Fruit fly (Drosophila melanogaster): ENCODE measurements around the gene gish.

Gene gish

DNA sequence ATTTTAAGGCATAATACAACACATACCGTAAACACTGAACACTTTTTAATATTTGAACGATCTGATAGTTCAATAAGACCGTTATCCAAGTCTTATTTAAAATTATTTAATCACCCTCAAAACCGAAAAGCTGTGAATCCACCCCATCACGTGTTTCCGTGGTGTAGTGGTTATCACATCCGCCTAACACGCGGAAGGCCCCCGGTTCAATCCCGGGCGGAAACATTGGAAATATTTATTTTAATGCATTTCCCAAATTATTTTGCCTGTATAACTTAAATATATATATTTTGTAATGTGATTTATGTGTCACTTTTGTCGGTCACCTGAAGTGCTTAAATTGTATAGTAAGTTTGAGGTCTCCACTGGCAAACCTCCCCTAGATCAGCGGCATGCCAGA, 49.3 kb downstream of the gish start, which contains the start of gene CG44044:
TSS of gene CG44044 (plus strand) at position 301 of the 400 bp plus-strand sequence.
- TF ChIP-seq CG6854 (GFP tag; optimal IDR thresholded peaks at IDR 0.05) (no peak), CG15336 (GFP tag; IDR thresholded peaks at IDR 0.05) (no peak)

DNA sequence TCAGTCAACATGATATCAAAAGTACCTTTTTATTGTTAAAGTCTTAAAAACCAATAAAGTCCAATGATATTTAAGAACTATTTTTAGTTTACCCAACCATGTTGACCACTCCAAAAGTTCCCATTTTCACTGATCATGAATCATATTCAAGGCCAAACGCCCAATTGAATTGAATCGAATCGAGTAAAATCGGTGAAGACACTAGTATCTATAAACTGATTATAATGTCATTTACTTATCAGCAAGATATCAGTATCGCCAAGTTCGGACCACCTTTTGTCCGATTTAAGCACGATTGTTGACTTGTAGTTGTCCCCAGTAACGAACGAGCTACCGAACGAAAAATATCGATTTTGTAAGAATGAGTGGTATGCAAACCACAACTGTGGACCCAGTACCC, 50.8 kb downstream of the gish start, which contains the start of gene CG6901:
TSS of gene CG6901 (plus strand) at position 323 of the 400 bp plus-strand sequence.
- no peak for TF ChIP-seq CG11902 (GFP tag; optimal IDR thresholded peaks at IDR 0.05)
- TF ChIP-seq vri (GFP tag; optimal IDR thresholded peaks at IDR 0.05), result no peak
- no peak for TF ChIP-seq CG7368 (GFP tag; optimal IDR thresholded peaks at IDR 0.05)
- TF ChIP-seq Ets96B (tag; optimal IDR thresholded peaks at IDR 0.05), result no peak
- no peak for TF ChIP-seq Lpt (GFP tag; optimal IDR thresholded peaks at IDR 0.05)
- no peak for TF ChIP-seq OdsH (GFP tag; optimal IDR thresholded peaks at IDR 0.05)
- TF ChIP-seq Blimp-1 (GFP tag; optimal IDR thresholded peaks at IDR 0.05), result no peak
- TF ChIP-seq eg (GFP tag; IDR thresholded peaks at IDR 0.05), result no peak
- no peak for TF ChIP-seq dac (GFP tag; optimal IDR thresholded peaks at IDR 0.05)

DNA sequence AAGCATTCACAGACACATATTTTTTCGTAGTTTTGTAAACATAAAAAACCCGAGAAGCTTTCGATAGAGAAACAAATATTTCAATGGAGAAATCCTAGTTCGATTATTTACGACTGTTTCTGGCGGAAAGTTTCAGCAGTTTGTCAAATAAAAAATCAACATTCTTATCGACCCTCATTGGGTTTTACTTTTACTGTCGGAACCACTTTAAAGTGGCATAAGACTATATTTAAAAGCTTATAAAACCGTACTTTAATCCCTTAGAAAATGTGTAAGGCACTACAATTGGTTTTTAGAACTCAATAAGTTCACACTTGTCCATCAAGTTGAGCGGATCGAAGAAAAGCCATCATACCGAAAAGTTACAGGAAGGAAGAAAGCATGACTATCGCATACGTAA, 52.9 kb downstream of the gish start, which contains the start of gene CG17929:
TSS of gene CG17929 (plus strand) at position 301 of the 400 bp plus-strand sequence.
- no peak for TF ChIP-seq CG3919 (GFP tag; optimal IDR thresholded peaks at IDR 0.05)
- TF ChIP-seq salr (GFP tag; optimal IDR thresholded peaks at IDR 0.05), result no peak
- no peak for TF ChIP-seq Hr39 (GFP tag; optimal IDR thresholded peaks at IDR 0.05)
- TF ChIP-seq eg (GFP tag; IDR thresholded peaks at IDR 0.05), result no peak
- no peak for TF ChIP-seq Eip93F (GFP tag; optimal IDR thresholded peaks at IDR 0.05)
- no peak for TF ChIP-seq Smox (GFP tag; optimal IDR thresholded peaks at IDR 0.05)
- TF ChIP-seq OdsH (GFP tag; optimal IDR thresholded peaks at IDR 0.05), result no peak
- TF ChIP-seq CG15336 (GFP tag; IDR thresholded peaks at IDR 0.05), result no peak
- TF ChIP-seq cyc (GFP tag; optimal IDR thresholded peaks at IDR 0.05), result no peak
- no peak for TF ChIP-seq CG6276 (GFP tag; optimal IDR thresholded peaks at IDR 0.05)
- no peak for TF ChIP-seq CG8632 (GFP tag; optimal IDR thresholded peaks at IDR 0.05)
- TF ChIP-seq vri (GFP tag; optimal IDR thresholded peaks at IDR 0.05), result no peak
- no peak for TF ChIP-seq CG11902 (GFP tag; optimal IDR thresholded peaks at IDR 0.05)
- TF ChIP-seq Eip78C (GFP tag), result no peak
- TF ChIP-seq CG10669 (GFP tag; optimal IDR thresholded peaks at IDR 0.05), result no peak

DNA sequence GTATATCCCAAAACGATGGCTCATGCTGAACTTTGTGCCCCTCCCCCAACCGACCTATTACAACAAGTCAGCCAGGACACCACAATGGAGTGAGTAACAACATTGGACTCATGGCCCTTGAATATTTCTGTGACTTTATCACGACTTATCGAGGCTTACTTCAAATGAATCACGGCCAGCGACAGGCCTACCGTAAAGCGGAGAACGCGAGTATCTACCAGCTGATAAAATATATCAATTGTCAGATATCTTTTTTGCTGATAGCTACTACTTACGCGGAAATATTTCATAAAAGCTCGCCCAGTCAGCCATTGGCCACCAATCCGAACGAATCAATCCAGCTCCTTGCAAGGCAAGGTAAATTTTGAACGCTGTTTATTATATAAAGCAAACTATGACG, 55.3 kb downstream of the gish start, which contains the start of gene CG17930:
TSS of gene CG17930 (plus strand) at position 301 of the 400 bp plus-strand sequence.
- no peak for TF ChIP-seq net (GFP tag; optimal IDR thresholded peaks at IDR 0.05)
- TF ChIP-seq CG8319 (GFP tag; optimal IDR thresholded peaks at IDR 0.05), result no peak
- TF ChIP-seq CG34406 (GFP tag; optimal IDR thresholded peaks at IDR 0.05), result no peak
- no peak for TF ChIP-seq Ets21C (GFP tag; optimal IDR thresholded peaks at IDR 0.05)
- TF ChIP-seq ss (GFP tag; optimal IDR thresholded peaks at IDR 0.05), result no peak
- TF ChIP-seq Hr4 (GFP tag; optimal IDR thresholded peaks at IDR 0.05), result no peak
- TF ChIP-seq acj6 (GFP tag; optimal IDR thresholded peaks at IDR 0.05), result no peak
- TF ChIP-seq CG3919 (GFP tag; optimal IDR thresholded peaks at IDR 0.05), result no peak
- no peak for TF ChIP-seq eg (GFP tag; IDR thresholded peaks at IDR 0.05)
- TF ChIP-seq CG7368 (GFP tag; optimal IDR thresholded peaks at IDR 0.05), result no peak
- no peak for TF ChIP-seq pdm3 (GFP tag; optimal IDR thresholded peaks at IDR 0.05)
- no peak for TF ChIP-seq CG6792 (GFP tag; optimal IDR thresholded peaks at IDR 0.05)
- TF ChIP-seq CG10669 (GFP tag; optimal IDR thresholded peaks at IDR 0.05), result no peak

DNA sequence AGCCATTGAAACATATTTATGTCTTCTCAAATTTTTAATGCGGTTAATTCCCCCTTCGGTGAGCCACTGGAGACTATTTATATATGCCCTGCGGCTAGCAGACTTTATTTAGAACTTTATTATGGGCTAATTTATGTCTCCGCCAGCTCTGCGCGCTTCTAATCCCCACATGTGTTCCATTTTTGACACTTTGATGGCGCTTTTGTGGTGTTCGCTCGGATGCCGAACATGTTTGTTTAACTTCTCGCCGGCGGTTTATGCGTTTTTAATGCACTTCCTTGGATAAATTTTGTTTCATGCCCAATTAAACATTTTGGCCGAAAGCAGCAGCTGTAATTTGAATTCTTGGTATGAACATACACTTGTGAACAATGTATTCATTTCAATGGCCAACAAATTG, 57.5 kb downstream of the gish start:
- TF ChIP-seq CG10669 (GFP tag; optimal IDR thresholded peaks at IDR 0.05) (no peak), CG11294 (GFP tag; IDR thresholded peaks at IDR 0.05) (no peak), CG6792 (GFP tag; optimal IDR thresholded peaks at IDR 0.05) (no peak)

DNA sequence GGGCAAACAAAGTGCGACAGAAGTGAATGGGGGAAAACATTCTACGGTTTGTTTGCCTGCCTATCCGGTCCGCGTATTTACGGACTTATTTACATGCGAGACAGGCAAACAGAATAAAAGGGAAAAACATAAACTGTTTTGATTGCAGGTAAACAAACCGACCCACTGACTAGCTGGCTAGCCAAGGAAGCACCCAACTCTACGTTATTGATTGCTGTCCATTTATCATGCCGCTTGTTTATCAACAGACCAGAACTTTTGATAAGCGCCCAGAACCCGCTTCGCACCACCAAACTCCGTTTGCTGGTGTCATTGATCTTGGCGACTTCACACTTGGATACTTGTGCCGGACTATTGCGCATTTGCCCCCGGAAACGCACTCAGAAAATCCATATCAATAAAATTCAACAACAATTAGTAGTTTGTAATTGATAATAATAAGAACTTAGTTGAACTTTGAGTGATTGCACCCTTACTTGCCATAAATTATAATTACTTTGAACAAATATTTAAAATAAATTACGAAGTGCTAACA, 59.6 kb downstream of the gish start:
- TF ChIP-seq svp (GFP tag) (no peak), Eip75B (GFP tag; optimal IDR thresholded peaks at IDR 0.05) (no peak), CG34406 (GFP tag; optimal IDR thresholded peaks at IDR 0.05) (peak; percentile 49), CG1621 (tag; optimal IDR thresholded peaks at IDR 0.05) (peak; percentile 62), fkh (GFP tag; optimal IDR thresholded peaks at IDR 0.05) (peak; percentile 97), Gug (GFP tag; IDR thresholded peaks at IDR 0.05) (no peak), CG8319 (GFP tag; optimal IDR thresholded peaks at IDR 0.05) (no peak), OdsH (GFP tag; optimal IDR thresholded peaks at IDR 0.05) (peak; percentile 31), Smox (GFP tag; optimal IDR thresholded peaks at IDR 0.05) (no peak), Lpt (GFP tag; optimal IDR thresholded peaks at IDR 0.05) (no peak), dac (GFP tag; optimal IDR thresholded peaks at IDR 0.05) (no peak), Hr4 (GFP tag; optimal IDR thresholded peaks at IDR 0.05) (no peak), acj6 (GFP tag; optimal IDR thresholded peaks at IDR 0.05) (peak; percentile 13), CG3032 (tag; optimal IDR thresholded peaks at IDR 0.05) (peak; percentile 4), CG31627 (GFP tag; optimal IDR thresholded peaks at IDR 0.05) (peak; percentile 33), CG6163 (GFP tag; IDR thresholded peaks at IDR 0.05) (peak; percentile 16; the same call in 2 of the 3 replicates), eg (GFP tag; IDR thresholded peaks at IDR 0.05) (peak; percentile 8; the same call in 1 of the 3 replicates), CG11762 (GFP tag; optimal IDR thresholded peaks at IDR 0.05; ENCODE audit: insufficient read depth) (no peak)
